Fruit fly (Drosophila melanogaster): ENCODE results near the gene Fcp3C.

Fcp3C gene

DNA sequence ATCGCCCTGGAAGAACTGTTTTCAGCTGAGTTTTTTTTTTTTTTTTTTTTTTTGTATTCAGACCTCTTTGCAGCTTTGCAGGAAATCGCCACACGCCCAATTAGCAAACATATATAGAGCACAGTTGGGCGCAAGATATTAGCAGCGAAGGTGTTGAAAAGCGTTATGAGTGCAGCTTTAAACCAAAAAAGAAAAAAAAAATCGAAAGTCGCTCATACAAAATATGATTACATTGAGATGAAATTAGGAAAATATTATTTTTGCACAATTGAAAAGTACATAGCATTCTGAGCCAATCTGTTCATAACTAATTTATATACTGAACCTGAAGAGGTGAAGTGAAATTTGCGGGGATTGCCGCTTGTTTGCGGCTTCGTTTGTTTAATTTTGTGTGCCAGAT is 27.3 kb downstream of the Fcp3C start:
- TF ChIP-seq insv (optimal IDR thresholded peaks at IDR 0.05), result no peak
- no peak for TF ChIP-seq h (optimal IDR thresholded peaks at IDR 0.05)
- TF ChIP-seq ttk (optimal IDR thresholded peaks at IDR 0.05), result no peak
- no peak for TF ChIP-seq Sin3A (optimal IDR thresholded peaks at IDR 0.05)
- no peak for TF ChIP-seq Myc (optimal IDR thresholded peaks at IDR 0.05)
- no peak for TF ChIP-seq psq (optimal IDR thresholded peaks at IDR 0.05)

DNA sequence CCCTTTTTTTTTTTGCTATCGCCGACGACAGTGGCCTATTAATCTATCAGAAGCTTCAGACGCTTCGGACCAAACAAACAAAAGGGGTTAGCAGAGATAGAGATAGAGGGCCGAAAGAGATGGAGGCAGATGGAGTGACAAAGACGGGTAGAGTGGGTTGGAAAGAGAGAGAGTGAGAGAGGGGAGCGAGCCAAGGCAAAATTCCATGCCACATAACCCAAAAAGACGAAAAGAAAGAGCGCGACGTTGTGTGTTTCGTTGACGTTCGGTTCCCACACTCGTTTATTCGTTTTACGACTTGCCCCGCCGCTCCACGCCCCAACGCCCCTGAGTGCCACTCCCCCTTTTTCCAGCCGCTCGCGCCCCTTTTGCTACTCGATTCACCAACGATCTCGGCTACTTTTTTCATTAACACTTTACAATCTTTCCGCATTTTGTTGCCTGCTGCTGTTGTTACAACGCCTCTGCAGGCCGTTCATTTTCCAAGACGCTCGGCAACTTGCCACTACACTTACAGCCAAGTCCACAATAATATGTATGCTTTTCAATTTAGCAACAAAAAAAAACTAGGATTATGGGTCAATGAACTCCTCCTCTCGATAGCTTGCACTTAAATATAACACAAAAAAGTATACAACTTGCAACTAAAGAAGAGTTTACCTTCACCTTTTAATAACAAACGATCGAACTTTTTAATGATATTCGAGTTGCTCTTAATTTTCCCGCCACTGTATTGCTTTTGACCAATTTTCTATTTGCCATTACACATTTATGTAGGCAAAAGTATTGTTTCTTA is 30.8 kb downstream of the Fcp3C start:
- TF ChIP-seq psq (optimal IDR thresholded peaks at IDR 0.05), result no peak

DNA sequence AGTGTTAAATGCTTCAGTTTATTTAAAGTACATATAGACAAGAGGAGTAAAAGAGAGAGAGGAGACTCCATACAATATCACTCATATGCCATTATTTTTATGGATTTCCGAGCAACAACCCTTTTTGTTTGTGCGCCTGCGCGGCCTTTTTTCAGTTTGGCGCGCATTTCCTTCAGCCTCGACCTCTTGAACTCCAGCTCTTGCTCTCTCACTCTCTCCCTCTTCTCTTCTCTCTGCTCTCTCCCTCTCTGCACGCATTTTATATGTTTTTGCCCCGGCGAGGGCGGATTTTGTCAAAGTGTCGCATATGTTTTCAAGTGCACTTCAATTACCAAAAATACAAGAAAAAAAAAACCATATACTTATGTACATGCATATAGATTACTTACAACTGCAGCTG is 32.2 kb downstream of the Fcp3C start:
- TF ChIP-seq insv (optimal IDR thresholded peaks at IDR 0.05) (no peak), Sin3A (optimal IDR thresholded peaks at IDR 0.05) (no peak), ttk (optimal IDR thresholded peaks at IDR 0.05) (no peak), psq (optimal IDR thresholded peaks at IDR 0.05) (no peak), h (optimal IDR thresholded peaks at IDR 0.05) (no peak), Myc (optimal IDR thresholded peaks at IDR 0.05) (no peak)

DNA sequence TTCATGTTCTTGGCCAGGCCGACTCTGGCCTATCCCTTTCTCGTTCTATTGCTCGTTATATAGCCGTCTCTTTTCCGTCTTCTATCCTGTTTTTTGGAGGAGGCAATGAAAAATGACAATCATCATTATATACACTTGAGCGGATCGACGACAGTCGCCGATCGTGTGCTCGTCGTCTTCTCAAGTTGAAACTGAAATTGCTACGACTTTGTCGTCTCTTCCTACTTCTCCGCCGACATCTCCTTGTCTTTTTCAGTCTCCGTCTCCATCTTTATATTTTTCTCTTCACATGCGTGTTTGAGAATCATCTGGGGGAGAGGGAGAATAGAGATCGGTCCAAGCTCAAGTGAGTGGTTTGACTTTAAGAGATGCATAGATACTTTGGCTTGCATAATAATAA is 33.5 kb downstream of the Fcp3C start:
- TF ChIP-seq insv (optimal IDR thresholded peaks at IDR 0.05) (no peak), Sin3A (optimal IDR thresholded peaks at IDR 0.05) (no peak), ttk (optimal IDR thresholded peaks at IDR 0.05) (no peak), h (optimal IDR thresholded peaks at IDR 0.05) (no peak), psq (optimal IDR thresholded peaks at IDR 0.05) (no peak), Myc (optimal IDR thresholded peaks at IDR 0.05) (no peak)

DNA sequence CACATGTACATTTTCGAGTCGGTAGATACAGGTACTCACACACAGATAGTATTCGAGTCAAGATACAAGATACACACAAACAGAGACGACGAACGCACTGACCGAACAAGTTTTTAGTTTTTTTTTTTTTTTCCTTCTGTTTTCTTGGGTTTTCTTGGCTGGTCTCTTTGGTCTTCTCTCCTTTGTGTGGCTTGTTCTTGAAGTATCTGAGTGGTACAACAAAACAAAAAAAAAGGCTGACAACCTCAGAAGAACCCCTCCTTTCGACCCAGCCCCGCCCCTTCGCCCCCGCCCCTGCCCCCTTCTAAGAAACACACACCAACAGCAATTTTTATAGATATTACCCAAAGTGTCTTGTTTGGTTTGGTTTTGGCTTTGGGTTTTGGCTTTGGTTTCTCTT is 34.3 kb downstream of the Fcp3C start:
- TF ChIP-seq h (optimal IDR thresholded peaks at IDR 0.05) (no peak), ttk (optimal IDR thresholded peaks at IDR 0.05) (no peak), insv (optimal IDR thresholded peaks at IDR 0.05) (no peak), Myc (optimal IDR thresholded peaks at IDR 0.05) (no peak), Sin3A (optimal IDR thresholded peaks at IDR 0.05) (no peak), psq (optimal IDR thresholded peaks at IDR 0.05) (no peak)

DNA sequence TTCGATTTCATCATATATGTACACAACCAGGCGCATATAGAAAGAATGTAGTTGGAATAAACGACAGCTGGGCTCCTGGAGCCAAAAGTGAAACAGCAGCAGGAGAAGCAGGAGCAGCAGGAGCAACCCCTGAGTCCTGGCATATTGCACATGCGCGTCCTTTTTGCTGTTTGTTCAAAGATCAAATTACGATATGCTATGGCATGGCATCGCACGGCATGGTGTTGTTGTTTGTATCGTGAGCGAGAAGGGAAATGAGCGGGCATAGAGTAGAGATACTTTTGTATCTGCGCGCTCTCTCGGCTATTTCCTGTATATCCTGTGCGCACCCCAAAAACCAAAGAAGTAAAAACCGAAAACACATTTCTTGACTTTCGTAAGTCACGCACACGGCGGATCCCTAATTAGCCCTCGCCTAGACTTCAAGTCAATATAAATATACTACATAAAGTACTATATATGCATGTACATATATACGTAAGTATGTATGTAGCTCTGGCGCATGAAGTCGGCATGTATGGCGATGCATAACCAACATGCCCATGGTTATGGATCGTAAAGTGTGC is 36.3 kb downstream of the Fcp3C start:
- TF ChIP-seq ttk (optimal IDR thresholded peaks at IDR 0.05) (no peak), h (optimal IDR thresholded peaks at IDR 0.05) (no peak), insv (optimal IDR thresholded peaks at IDR 0.05) (no peak), Myc (optimal IDR thresholded peaks at IDR 0.05) (no peak), Sin3A (optimal IDR thresholded peaks at IDR 0.05) (no peak), psq (optimal IDR thresholded peaks at IDR 0.05) (no peak)

DNA sequence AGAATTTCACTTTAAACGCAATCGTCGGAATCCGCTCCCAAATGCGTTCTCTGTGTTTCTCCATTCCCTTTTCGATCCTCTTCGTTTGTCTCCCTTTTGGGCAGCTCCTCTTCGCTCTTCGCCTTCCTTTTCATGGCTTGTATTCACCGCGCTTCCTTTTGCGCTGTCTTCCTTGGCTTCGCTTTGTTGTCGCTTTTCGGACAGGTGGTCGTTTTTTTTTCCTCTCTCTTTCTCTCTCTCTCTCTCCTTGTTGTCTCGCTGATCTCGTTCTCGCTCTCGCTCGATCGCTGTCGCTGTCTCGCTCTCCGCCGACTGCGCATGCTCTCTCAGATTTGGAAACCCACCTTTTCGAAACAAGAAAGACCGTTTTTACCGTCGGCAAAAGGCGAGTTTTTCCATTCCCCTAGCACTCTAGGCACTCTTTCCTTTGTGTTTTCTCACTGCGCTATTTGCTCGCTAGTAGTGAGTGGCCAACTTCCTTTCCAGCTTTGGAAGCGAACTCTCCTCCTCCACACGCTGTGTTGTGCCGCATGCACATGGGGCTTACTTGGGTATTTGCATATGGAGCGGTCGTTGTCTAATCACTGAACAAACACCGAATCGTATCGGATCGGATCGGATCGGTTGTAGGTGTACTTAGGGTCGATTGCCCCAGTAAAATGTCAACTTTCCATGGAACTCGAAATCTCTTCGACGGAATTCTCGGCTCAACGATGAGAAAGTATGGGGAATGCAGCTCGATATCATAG is 37.8 kb downstream of the Fcp3C start:
- TF ChIP-seq psq (optimal IDR thresholded peaks at IDR 0.05) (no peak), Sin3A (optimal IDR thresholded peaks at IDR 0.05) (no peak)

DNA sequence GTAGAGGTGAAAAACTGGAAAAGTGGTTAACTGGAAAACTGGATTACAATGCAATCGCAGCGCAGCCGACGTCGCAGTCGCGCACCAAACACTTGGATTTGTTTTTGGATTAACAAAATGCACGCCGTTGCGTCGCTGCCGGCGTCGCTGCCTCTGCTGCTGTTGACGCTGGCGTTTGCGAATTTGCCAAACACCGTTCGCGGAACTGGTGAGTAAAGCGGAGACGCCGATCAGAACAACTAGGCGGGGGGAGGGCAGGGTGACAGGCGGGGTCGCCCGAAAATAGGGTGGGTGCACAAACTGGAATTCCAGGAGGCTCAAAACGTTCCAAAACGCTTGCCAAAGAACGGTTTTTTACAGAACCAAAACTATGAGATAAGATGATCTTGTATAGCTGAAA is 38.7 kb downstream of the Fcp3C start:
- no peak for TF ChIP-seq ttk (optimal IDR thresholded peaks at IDR 0.05)
- no peak for TF ChIP-seq Myc (optimal IDR thresholded peaks at IDR 0.05)
- no peak for TF ChIP-seq psq (optimal IDR thresholded peaks at IDR 0.05)
- TF ChIP-seq h (optimal IDR thresholded peaks at IDR 0.05), result no peak
- TF ChIP-seq Sin3A (optimal IDR thresholded peaks at IDR 0.05), result no peak
- no peak for TF ChIP-seq insv (optimal IDR thresholded peaks at IDR 0.05)

DNA sequence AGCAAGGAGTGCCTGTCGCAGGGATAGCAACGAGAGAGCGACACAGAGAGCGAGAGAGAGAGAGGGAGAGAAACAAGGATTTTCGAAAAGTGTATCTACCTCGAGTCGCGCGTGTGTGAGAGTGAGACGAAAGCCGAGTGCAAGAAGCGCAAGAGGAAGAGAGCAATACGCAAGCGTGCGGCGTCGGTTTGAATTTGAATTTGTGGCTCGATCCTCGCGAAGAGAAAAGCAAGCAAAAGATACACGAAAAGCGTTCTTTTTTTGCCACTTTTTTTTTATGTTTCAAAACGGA is 39.2 kb downstream of the Fcp3C start:
- no peak for TF ChIP-seq Sin3A (optimal IDR thresholded peaks at IDR 0.05)
- no peak for TF ChIP-seq Myc (optimal IDR thresholded peaks at IDR 0.05)
- no peak for TF ChIP-seq psq (optimal IDR thresholded peaks at IDR 0.05)
- no peak for TF ChIP-seq ttk (optimal IDR thresholded peaks at IDR 0.05)
- no peak for TF ChIP-seq insv (optimal IDR thresholded peaks at IDR 0.05)
- TF ChIP-seq h (optimal IDR thresholded peaks at IDR 0.05), result no peak

DNA sequence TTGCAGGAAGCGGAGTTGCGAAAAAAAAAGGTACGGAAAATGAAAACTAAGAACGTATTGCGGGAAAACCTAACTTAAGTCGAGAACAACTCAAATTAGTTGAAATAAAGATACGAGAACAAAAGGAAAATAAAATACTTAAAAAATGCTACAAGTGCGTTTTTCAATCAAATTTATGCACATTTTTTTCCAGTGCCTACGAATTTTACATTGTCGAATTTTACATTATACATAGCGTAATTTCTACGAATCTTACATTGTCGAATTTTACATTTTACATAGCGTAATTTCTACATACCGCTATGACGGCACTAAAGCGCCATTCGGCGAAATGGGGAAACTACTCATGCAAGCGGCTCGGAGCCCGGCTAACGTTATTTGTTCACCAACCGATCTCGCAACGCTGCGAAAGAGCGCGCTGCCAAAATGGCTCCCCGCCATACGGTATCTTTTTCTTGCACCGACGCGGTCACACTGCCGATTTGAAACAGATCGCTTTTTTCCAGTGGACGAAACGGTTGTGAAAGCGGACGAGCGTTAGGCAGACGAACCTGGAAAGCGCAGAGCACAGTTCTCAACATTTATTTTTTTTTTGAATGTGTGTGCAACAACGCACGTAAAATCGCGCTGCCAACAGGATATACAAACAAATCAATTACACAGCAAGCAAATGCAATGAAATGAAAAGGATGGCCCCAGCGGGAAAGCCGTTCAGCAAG is 39.7 kb downstream of the Fcp3C start, which contains the start of gene N:
Gene N (plus strand): TSS at position 488 of the 719 bp plus-strand sequence.
- TF ChIP-seq ttk (optimal IDR thresholded peaks at IDR 0.05), result no peak
- no peak for TF ChIP-seq Sin3A (optimal IDR thresholded peaks at IDR 0.05)
- TF ChIP-seq insv (optimal IDR thresholded peaks at IDR 0.05), result no peak
- no peak for TF ChIP-seq Myc (optimal IDR thresholded peaks at IDR 0.05)
- no peak for TF ChIP-seq psq (optimal IDR thresholded peaks at IDR 0.05)

DNA sequence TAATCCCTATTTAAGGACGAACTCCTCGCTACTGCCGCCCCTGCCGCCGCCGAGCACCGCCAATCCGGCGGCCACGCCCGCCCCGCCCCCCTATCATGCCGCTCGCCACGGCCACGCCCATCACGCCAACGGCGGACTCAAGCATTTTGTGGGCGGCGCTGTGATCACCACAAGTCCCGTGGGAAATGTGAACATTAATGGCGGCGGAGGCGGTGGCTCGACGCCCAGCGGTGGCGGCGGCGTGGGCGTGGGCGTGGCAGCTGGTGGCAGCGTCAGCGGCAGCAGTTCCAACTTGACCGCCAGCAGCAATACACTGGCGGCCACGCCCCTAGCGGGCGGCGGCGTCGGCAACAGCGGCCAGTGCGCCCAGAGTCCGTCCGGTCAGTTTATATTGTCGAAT is 42.3 kb downstream of the Fcp3C start:
- TF ChIP-seq h (optimal IDR thresholded peaks at IDR 0.05) (no peak), Sin3A (optimal IDR thresholded peaks at IDR 0.05) (no peak), ttk (optimal IDR thresholded peaks at IDR 0.05) (no peak), insv (optimal IDR thresholded peaks at IDR 0.05) (no peak), Myc (optimal IDR thresholded peaks at IDR 0.05) (no peak), psq (optimal IDR thresholded peaks at IDR 0.05) (no peak)

DNA sequence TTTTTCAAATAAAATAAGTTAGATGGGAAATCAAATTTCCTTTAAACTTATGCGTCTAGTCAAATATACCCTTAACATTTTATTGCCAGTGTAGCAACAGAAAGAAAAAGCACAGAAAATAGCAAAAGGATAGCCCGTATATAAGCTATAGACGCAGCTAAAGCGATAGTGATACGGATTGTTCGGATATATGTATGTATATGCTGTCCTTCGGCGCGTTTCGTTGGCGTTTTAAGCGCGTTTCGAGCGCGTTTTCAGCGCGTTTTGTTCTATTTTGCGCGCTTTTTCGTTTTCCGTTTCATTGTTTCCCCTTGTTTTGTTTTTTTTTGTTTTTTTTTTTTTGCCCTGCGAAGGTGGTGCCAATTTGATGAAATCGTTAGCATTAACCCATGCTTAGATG is 46.7 kb downstream of the Fcp3C start:
- no peak for TF ChIP-seq h (optimal IDR thresholded peaks at IDR 0.05)
- no peak for TF ChIP-seq Myc (optimal IDR thresholded peaks at IDR 0.05)
- TF ChIP-seq ttk (optimal IDR thresholded peaks at IDR 0.05), result no peak
- no peak for TF ChIP-seq Sin3A (optimal IDR thresholded peaks at IDR 0.05)
- TF ChIP-seq insv (optimal IDR thresholded peaks at IDR 0.05), result no peak
- TF ChIP-seq psq (optimal IDR thresholded peaks at IDR 0.05), result no peak

Measured in Kc167 (cell line).